Worm (Caenorhabditis elegans) whole organism, L4/young adult: Measurements from ENCODE around the gene str-155.

Experiments
- dao-5 ChIP-seq: sonication (generic microtip); optimal IDR thresholded peaks from 2 replicates; lab custom pipeline; 2016; ENCODE audit warnings: missing genotype, missing genetic modification characterization, moderate library complexity, missing compliant biosample characterization
- him-1 ChIP-seq: sonication (generic microtip); optimal IDR thresholded peaks from 2 replicates; lab custom pipeline; 2016; ENCODE audit warnings: missing genotype, missing genetic modification reagents, missing genetic modification characterization, missing compliant biosample characterization

DNA sequence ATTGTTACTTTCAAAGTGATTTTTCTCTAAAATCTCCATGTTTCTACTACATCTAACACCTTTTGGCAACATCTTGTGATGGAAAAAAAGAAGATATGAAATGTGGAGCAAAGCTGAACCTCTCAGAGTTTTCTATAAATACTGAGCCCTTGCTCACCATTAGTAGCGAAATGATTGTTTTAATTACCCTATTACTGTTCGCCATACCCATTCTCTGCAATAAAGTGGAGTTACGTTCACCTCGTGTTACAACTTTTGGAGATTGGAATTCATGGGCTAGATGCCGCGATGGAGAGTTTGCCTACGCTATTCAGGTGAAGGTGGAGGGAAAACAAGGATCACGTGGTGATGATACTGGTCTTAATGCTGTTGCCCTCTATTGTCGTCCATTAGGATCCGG, 48.0 kb downstream of the str-155 start, which contains the start of gene txt-3:
- TF ChIP-seq dao-5 (no peak), him-1 (no peak)
